Worm (Caenorhabditis elegans) whole organism, late embryonic: ENCODE results near the gene F56C3.3.

Experiments used
- C08G9.2 ChIP-seq: sonication (generic microtip); optimal IDR thresholded peaks from 2 replicates; lab custom pipeline; 2016; ENCODE audit warnings: mild to moderate bottlenecking, missing genetic modification characterization, moderate library complexity, missing compliant biosample characterization
- C38D4.7 ChIP-seq: fragments of 200-800 bp; sonication (Bioruptor generic); optimal IDR thresholded peaks from 2 replicates; lab custom pipeline; 2018; ENCODE audit warnings: mild to moderate bottlenecking, missing genetic modification characterization, moderate library complexity, missing compliant biosample characterization
- K09A11.1 ChIP-seq: sonication (generic microtip); optimal IDR thresholded peaks from 2 replicates; lab custom pipeline; 2017; ENCODE audit warnings: antibody characterized with exemption, mild to moderate bottlenecking, missing genetic modification characterization, missing compliant biosample characterization; ENCODE audit not compliant: insufficient read depth
- T23F11.4 ChIP-seq: fragments of 200-800 bp; sonication (Bioruptor generic); optimal IDR thresholded peaks from 2 replicates; lab custom pipeline; 2018; ENCODE audit warnings: mild to moderate bottlenecking, missing genetic modification characterization, missing compliant biosample characterization
- ahr-1 ChIP-seq: sonication (generic microtip); optimal IDR thresholded peaks from 2 replicates; lab custom pipeline; 2016; ENCODE audit warnings: missing genetic modification characterization, missing compliant biosample characterization
- ama-1 ChIP-seq: fragments of 150-350 bp; optimal IDR thresholded peaks from 2 replicates; lab custom pipeline; 2014
- ceh-14 ChIP-seq: sonication (generic microtip); optimal IDR thresholded peaks from 2 replicates; lab custom pipeline; 2016; ENCODE audit warnings: missing genotype, missing genetic modification characterization, missing compliant biosample characterization
- ceh-2 ChIP-seq: sonication (generic microtip); optimal IDR thresholded peaks from 2 replicates; lab custom pipeline; 2016; ENCODE audit warnings: missing genotype, missing genetic modification characterization, missing compliant biosample characterization
- ceh-22 ChIP-seq: sonication (generic microtip); optimal IDR thresholded peaks from 2 replicates; lab custom pipeline; 2017; ENCODE audit warnings: missing biosample characterization, missing genetic modification characterization
- ceh-24 ChIP-seq: sonication (generic microtip); optimal IDR thresholded peaks from 2 replicates; lab custom pipeline; 2016; ENCODE audit warnings: mild to moderate bottlenecking, missing genetic modification characterization, missing compliant biosample characterization
- ceh-30 ChIP-seq: fragments of 150-350 bp; optimal IDR thresholded peaks from 2 replicates; lab custom pipeline; 2014; ENCODE audit warnings: missing biosample characterization, missing genetic modification characterization
- ceh-45 ChIP-seq: fragments of 200-800 bp; sonication (Bioruptor generic); IDR thresholded peaks from 2 replicates; pipeline ENCODE4 v1.3.6; 2022; ENCODE audit warnings: missing genetic modification reagents, missing genetic modification characterization, missing compliant biosample characterization
- ceh-48 ChIP-seq: sonication (generic microtip); optimal IDR thresholded peaks from 2 replicates; lab custom pipeline; 2016; ENCODE audit warnings: missing genetic modification characterization, inconsistent platforms, missing compliant biosample characterization
- ceh-6 ChIP-seq: fragments of 200-800 bp; sonication (Bioruptor generic); optimal IDR thresholded peaks from 2 replicates; lab custom pipeline; 2018; ENCODE audit warnings: mild to moderate bottlenecking, missing genetic modification characterization, missing compliant biosample characterization
- dmd-4 ChIP-seq: sonication (generic microtip); optimal IDR thresholded peaks from 2 replicates; lab custom pipeline; 2016; ENCODE audit warnings: borderline replicate concordance, missing genetic modification characterization, missing compliant biosample characterization
- dve-1 ChIP-seq: sonication (generic microtip); optimal IDR thresholded peaks from 2 replicates; lab custom pipeline; 2017; ENCODE audit warnings: antibody characterized with exemption, mild to moderate bottlenecking, missing genetic modification characterization, missing compliant biosample characterization
- ets-4 ChIP-seq: sonication (generic microtip); optimal IDR thresholded peaks from 2 replicates; lab custom pipeline; 2016; ENCODE audit warnings: missing genetic modification characterization, missing compliant biosample characterization
- eyg-1 ChIP-seq: sonication (generic microtip); optimal IDR thresholded peaks from 2 replicates; lab custom pipeline; 2016; ENCODE audit warnings: missing genotype, missing genetic modification characterization, missing compliant biosample characterization
- fax-1 ChIP-seq: sonication (generic microtip); optimal IDR thresholded peaks from 2 replicates; lab custom pipeline; 2016; ENCODE audit warnings: missing genotype, missing genetic modification characterization, missing compliant biosample characterization
- fkh-10 ChIP-seq: fragments of 150-350 bp; optimal IDR thresholded peaks from 2 replicates; lab custom pipeline; 2014; ENCODE audit warnings: missing biosample characterization, missing genetic modification reagents, missing genetic modification characterization
- hlh-13 ChIP-seq: fragments of 200-800 bp; sonication (Bioruptor generic); optimal IDR thresholded peaks from 2 replicates; lab custom pipeline; 2018; ENCODE audit warnings: mild to moderate bottlenecking, missing genetic modification characterization, missing compliant biosample characterization
- hlh-15 ChIP-seq: sonication (generic microtip); optimal IDR thresholded peaks from 2 replicates; lab custom pipeline; 2016; ENCODE audit warnings: missing genetic modification characterization, missing compliant biosample characterization
- hlh-30 ChIP-seq: sonication (generic microtip); optimal IDR thresholded peaks from 2 replicates; lab custom pipeline; 2017; ENCODE audit warnings: antibody characterized with exemption, missing genetic modification characterization, missing compliant biosample characterization; ENCODE audit not compliant: insufficient read depth
- hlh-6 ChIP-seq: sonication (generic microtip); optimal IDR thresholded peaks from 2 replicates; lab custom pipeline; 2016; ENCODE audit warnings: missing genotype, missing genetic modification characterization, missing compliant biosample characterization
- lim-6 ChIP-seq: sonication (generic microtip); optimal IDR thresholded peaks from 2 replicates; lab custom pipeline; 2016; ENCODE audit warnings: missing genetic modification characterization, missing compliant biosample characterization
- madf-2 ChIP-seq: sonication (generic microtip); optimal IDR thresholded peaks from 2 replicates; lab custom pipeline; 2017; ENCODE audit warnings: missing genetic modification characterization, missing compliant biosample characterization
- mec-3 ChIP-seq: sonication (generic microtip); optimal IDR thresholded peaks from 2 replicates; lab custom pipeline; 2016; ENCODE audit warnings: borderline replicate concordance, missing genetic modification characterization, missing compliant biosample characterization
- nfya-1 ChIP-seq: sonication (generic microtip); optimal IDR thresholded peaks from 2 replicates; lab custom pipeline; 2017; ENCODE audit warnings: missing genetic modification characterization, mild to moderate bottlenecking, missing compliant biosample characterization, antibody characterized with exemption, moderate library complexity
- pax-1 ChIP-seq: fragments of 150-350 bp; optimal IDR thresholded peaks from 2 replicates; lab custom pipeline; 2014; ENCODE audit warnings: missing biosample characterization, missing genetic modification characterization
- pha-2 ChIP-seq: sonication (generic microtip); optimal IDR thresholded peaks from 2 replicates; lab custom pipeline; 2017; ENCODE audit warnings: mild to moderate bottlenecking, missing genetic modification characterization, missing compliant biosample characterization
- pros-1 ChIP-seq: fragments of 150-350 bp; optimal IDR thresholded peaks from 2 replicates; lab custom pipeline; 2014; ENCODE audit warnings: missing biosample characterization, missing genetic modification reagents, missing genetic modification characterization
- ref-2 ChIP-seq: sonication (generic microtip); optimal IDR thresholded peaks from 2 replicates; lab custom pipeline; 2016; ENCODE audit warnings: missing genetic modification characterization, missing compliant biosample characterization
- rnt-1 ChIP-seq: sonication (generic microtip); optimal IDR thresholded peaks from 2 replicates; lab custom pipeline; 2016; ENCODE audit warnings: missing genetic modification characterization, missing compliant biosample characterization
- sdc-2 ChIP-seq: sonication (generic microtip); optimal IDR thresholded peaks from 2 replicates; lab custom pipeline; 2016; ENCODE audit warnings: missing genotype, missing genetic modification characterization, missing compliant biosample characterization
- sox-2 ChIP-seq: fragments of 200-800 bp; sonication (Bioruptor generic); IDR thresholded peaks from 2 replicates; pipeline ENCODE4 v1.3.6; 2022; ENCODE audit warnings: missing genetic modification reagents, missing genetic modification characterization, missing compliant biosample characterization
- tbx-7 ChIP-seq: sonication (generic microtip); optimal IDR thresholded peaks from 2 replicates; lab custom pipeline; 2016; ENCODE audit warnings: missing genotype, missing genetic modification characterization, missing compliant biosample characterization
- ttx-3 ChIP-seq: sonication (generic microtip); optimal IDR thresholded peaks from 2 replicates; lab custom pipeline; 2016; ENCODE audit warnings: missing genetic modification reagents, missing genetic modification characterization, missing compliant biosample characterization
- unc-3 ChIP-seq, 2 experiments: fragments of 200-800 bp in 1 of 2; sonication (Bioruptor generic) in 1 of 2; sonication (generic microtip) in 1 of 2; conservative IDR thresholded peaks in 1 of 2; optimal IDR thresholded peaks in 1 of 2; 2 replicates each; pipeline versions ENCODE4 v1.3.6 to Lab custom; 2016 to 2022; ENCODE audit warnings: missing compliant biosample characterization in 2 of 2, missing genetic modification characterization in 2 of 2, missing genetic modification reagents in 1 of 2
- unc-42 ChIP-seq: sonication (generic microtip); optimal IDR thresholded peaks from 2 replicates; lab custom pipeline; 2016; ENCODE audit warnings: missing genotype, missing genetic modification characterization, missing compliant biosample characterization

Gene F56C3.3

ce11 chrX:1344818-1345217, 13.4 kb downstream of the F56C3.3 start (continued):
- peak; percentile 86 for TF ChIP-seq nfya-1 (tag; lab: Kevin White, UChicago)
- TF ChIP-seq ceh-2 (tag; lab: Kevin White, UChicago) = peak; percentile 55
- TF ChIP-seq ceh-6 (GFP tag; lab: Kevin White, UChicago) = peak; percentile 6
- peak; percentile 63 for TF ChIP-seq fkh-10 (GFP tag; lab: Kevin White, UChicago)
- TF ChIP-seq unc-42 = peak; percentile 89
- no peak for TF ChIP-seq hlh-15 (tag; lab: Kevin White, UChicago)
- peak; percentile 88 for TF ChIP-seq dve-1 (tag; lab: Kevin White, UChicago)
- no peak for TF ChIP-seq ceh-24
- TF ChIP-seq ahr-1 (tag; lab: Kevin White, UChicago) = no peak
- peak; percentile 72 for TF ChIP-seq ceh-22 (tag; lab: Kevin White, UChicago)
- TF ChIP-seq ceh-30 (tag; lab: Kevin White, UChicago) = peak; percentile 76
- TF ChIP-seq C08G9.2 = peak; percentile 56
- peak; percentile 76 for TF ChIP-seq rnt-1 (tag; lab: Kevin White, UChicago)
- TF ChIP-seq ets-4 = peak; percentile 36
- no peak for TF ChIP-seq sox-2
- peak; percentile 3 for TF ChIP-seq madf-2 (tag; lab: Kevin White, UChicago)
- peak; percentile 5 for TF ChIP-seq ttx-3 (tag; lab: Kevin White, UChicago)
- peak; percentile 77 for TF ChIP-seq ref-2 (tag; lab: Kevin White, UChicago)
- TF ChIP-seq unc-3 (GFP tag; conservative IDR thresholded peaks at IDR 0.05; lab: Robert Waterston, UW) = no peak
- no peak for TF ChIP-seq unc-3 (tag; optimal IDR thresholded peaks at IDR 0.05; lab: Kevin White, UChicago)
- TF ChIP-seq, all 69 proteins: peak for 29

DNA sequence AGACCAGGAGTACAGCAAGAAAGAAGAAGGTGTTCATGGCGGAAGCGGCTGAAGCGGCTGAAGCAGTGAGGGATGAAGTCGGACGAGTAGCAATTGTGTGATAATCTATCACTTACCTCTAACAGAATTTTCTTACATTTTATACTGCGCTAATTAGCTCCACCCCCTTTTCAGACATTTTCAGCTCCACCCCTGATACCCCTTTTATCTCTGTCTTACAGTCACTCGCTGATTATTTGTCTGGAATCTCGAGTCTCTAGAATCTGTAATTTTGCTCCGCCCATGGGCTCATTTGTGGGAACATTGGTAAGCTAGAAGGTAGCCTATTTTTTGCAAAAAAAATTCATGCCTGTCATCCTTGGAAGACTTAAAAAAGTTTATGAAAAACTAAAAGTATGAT, 13.9 kb downstream of the F56C3.3 start, which contains the start of gene ins-39:
Gene ins-39, minus strand, starts transcription at position 101 of the 400 bp plus-strand sequence.
- TF ChIP-seq ceh-30 (tag; lab: Kevin White, UChicago) = no peak
- TF ChIP-seq pax-1 (tag; lab: Kevin White, UChicago) = no peak
- TF ChIP-seq hlh-13 = no peak
- no peak for TF ChIP-seq unc-3 (GFP tag; conservative IDR thresholded peaks at IDR 0.05; lab: Robert Waterston, UW)
- no peak for TF ChIP-seq unc-3 (tag; optimal IDR thresholded peaks at IDR 0.05; lab: Kevin White, UChicago)
- TF ChIP-seq C38D4.7 = no peak
- TF ChIP-seq ceh-45 = no peak
- TF ChIP-seq ceh-48 = no peak
- no peak for TF ChIP-seq tbx-7 (tag; lab: Kevin White, UChicago)
- TF ChIP-seq lim-6 (tag; lab: Kevin White, UChicago) = no peak
- TF ChIP-seq hlh-30 (tag; lab: Kevin White, UChicago) = no peak
- TF ChIP-seq pha-2 = no peak
- no peak for TF ChIP-seq ama-1 (lab: Kevin White, UChicago)
- TF ChIP-seq ceh-22 (tag; lab: Kevin White, UChicago) = no peak
- no peak for TF ChIP-seq nfya-1 (tag; lab: Kevin White, UChicago)
- no peak for TF ChIP-seq eyg-1 (tag; lab: Kevin White, UChicago)
- no peak for TF ChIP-seq dmd-4 (tag; lab: Kevin White, UChicago)

DNA sequence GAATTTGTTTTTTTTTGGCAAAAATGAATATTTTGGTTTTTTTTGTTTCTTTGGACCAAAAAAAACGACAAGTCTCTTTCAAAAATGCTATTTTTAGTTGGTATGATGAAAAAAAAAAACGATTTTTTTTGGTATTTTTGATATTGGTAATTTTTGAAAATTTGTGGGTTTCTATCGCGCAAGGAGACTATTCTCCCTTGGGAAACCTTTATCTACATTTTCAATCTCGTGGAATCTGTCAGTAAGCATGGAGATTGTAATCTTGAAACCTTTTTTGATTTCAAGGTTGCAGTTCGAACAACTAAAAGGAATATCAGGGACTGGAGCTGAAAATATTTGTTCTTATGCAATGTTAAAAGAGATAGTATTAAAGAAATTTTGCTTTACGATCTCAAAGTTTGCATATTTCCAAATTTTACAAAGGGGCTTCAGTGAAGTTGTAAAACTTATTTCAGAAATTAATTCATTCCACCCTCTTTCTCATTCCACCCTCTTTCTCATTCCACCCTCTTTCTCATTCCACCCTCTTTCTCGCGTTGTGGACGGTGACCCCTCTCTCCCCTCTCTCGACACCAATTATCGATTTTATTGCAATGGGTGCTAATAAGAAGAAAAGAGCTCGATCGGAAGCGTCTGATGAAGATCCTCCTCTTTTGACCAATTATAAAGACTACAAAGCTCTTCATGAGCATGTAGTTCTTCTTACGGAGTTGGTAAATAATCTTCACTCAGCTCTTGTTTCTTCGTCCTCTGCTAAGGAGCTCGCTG, 19.1 kb downstream of the F56C3.3 start:
- no peak for TF ChIP-seq eyg-1 (tag; lab: Kevin White, UChicago)
- no peak for TF ChIP-seq C38D4.7
- peak; percentile 56 for TF ChIP-seq ceh-48
- TF ChIP-seq sdc-2 (tag; lab: Kevin White, UChicago) = peak; percentile 96

DNA sequence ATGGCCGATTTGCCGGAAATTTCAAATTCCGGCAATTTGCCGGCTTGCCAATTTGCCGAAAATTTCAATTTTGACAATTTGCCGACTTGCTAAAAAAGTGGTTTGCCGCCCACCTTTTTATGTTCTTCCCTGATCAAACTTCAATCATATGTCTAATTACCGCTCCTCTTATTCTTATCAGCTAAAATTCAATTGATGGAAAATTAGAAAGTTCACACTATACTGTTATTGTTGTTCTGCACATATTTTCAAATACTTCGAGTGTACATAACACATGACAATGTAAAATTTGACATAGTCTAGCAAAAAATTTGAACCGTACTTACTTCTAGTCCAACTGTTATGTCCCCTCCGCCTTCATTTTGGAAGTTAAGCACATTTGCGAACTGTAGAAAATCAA, 20.4 kb downstream of the F56C3.3 start:
- TF ChIP-seq T23F11.4 (no peak), ceh-45 (no peak), unc-3 (GFP tag; conservative IDR thresholded peaks at IDR 0.05; lab: Robert Waterston, UW) (no peak), unc-3 (tag; optimal IDR thresholded peaks at IDR 0.05; lab: Kevin White, UChicago) (no peak), K09A11.1 (tag; lab: Kevin White, UChicago) (no peak), mec-3 (tag; lab: Kevin White, UChicago) (no peak), dmd-4 (tag; lab: Kevin White, UChicago) (no peak), fax-1 (tag; lab: Kevin White, UChicago) (no peak), hlh-6 (tag; lab: Kevin White, UChicago) (no peak), eyg-1 (tag; lab: Kevin White, UChicago) (no peak), pros-1 (tag; lab: Kevin White, UChicago) (no peak), unc-42 (no peak), lim-6 (tag; lab: Kevin White, UChicago) (no peak), ceh-14 (tag; lab: Kevin White, UChicago) (no peak)
